Worm (Caenorhabditis elegans) whole organism, late embryonic: Measurements from ENCODE around the gene lev-9.

ENCODE experiments used
- ceh-24 ChIP-seq: sonication (generic microtip); optimal IDR thresholded peaks from 2 replicates; lab custom pipeline; 2016; ENCODE audit warnings: mild to moderate bottlenecking, missing genetic modification characterization, missing compliant biosample characterization
- ceh-31 ChIP-seq: sonication (generic microtip); optimal IDR thresholded peaks from 2 replicates; lab custom pipeline; 2016; ENCODE audit warnings: missing genetic modification characterization, missing compliant biosample characterization
- elt-2 ChIP-seq: sonication (generic microtip); optimal IDR thresholded peaks from 2 replicates; lab custom pipeline; 2016; ENCODE audit warnings: missing genetic modification reagents, missing genetic modification characterization, missing compliant biosample characterization
- ets-4 ChIP-seq: sonication (generic microtip); optimal IDR thresholded peaks from 2 replicates; lab custom pipeline; 2016; ENCODE audit warnings: missing genetic modification characterization, missing compliant biosample characterization
- eyg-1 ChIP-seq: sonication (generic microtip); optimal IDR thresholded peaks from 2 replicates; lab custom pipeline; 2016; ENCODE audit warnings: missing genotype, missing genetic modification characterization, missing compliant biosample characterization
- gmeb-2 ChIP-seq: sonication (generic microtip); optimal IDR thresholded peaks from 2 replicates; lab custom pipeline; 2016; ENCODE audit warnings: missing genetic modification characterization, inconsistent platforms, missing compliant biosample characterization
- pax-1 ChIP-seq: fragments of 150-350 bp; optimal IDR thresholded peaks from 2 replicates; lab custom pipeline; 2014; ENCODE audit warnings: missing biosample characterization, missing genetic modification characterization
- pha-4 ChIP-seq: fragments of 150-350 bp; optimal IDR thresholded peaks from 2 replicates; lab custom pipeline; 2018; ENCODE audit warnings: missing biosample characterization, missing genetic modification reagents, missing genetic modification characterization
- ttx-3 ChIP-seq: sonication (generic microtip); optimal IDR thresholded peaks from 2 replicates; lab custom pipeline; 2016; ENCODE audit warnings: missing genetic modification reagents, missing genetic modification characterization, missing compliant biosample characterization
- unc-3 ChIP-seq, 2 experiments: fragments of 200-800 bp in 1 of 2; sonication (Bioruptor generic) in 1 of 2; sonication (generic microtip) in 1 of 2; conservative IDR thresholded peaks in 1 of 2; optimal IDR thresholded peaks in 1 of 2; 2 replicates each; pipeline versions ENCODE4 v1.3.6 to Lab custom; 2016 to 2022; ENCODE audit warnings: missing compliant biosample characterization in 2 of 2, missing genetic modification characterization in 2 of 2, missing genetic modification reagents in 1 of 2
- unc-42 ChIP-seq: sonication (generic microtip); optimal IDR thresholded peaks from 2 replicates; lab custom pipeline; 2016; ENCODE audit warnings: missing genotype, missing genetic modification characterization, missing compliant biosample characterization

ce11 chrX:6326088-6326487 is 34.6 kb upstream of the lev-9 start, which contains the start of gene col-168:
- TF ChIP-seq ceh-31 (tag; lab: Kevin White, UChicago) (no peak), gmeb-2 (tag; lab: Kevin White, UChicago) (no peak), eyg-1 (tag; lab: Kevin White, UChicago) (no peak), pha-4 (tag; lab: Kevin White, UChicago) (no peak), unc-3 (GFP tag; conservative IDR thresholded peaks at IDR 0.05; lab: Robert Waterston, UW) (no peak), unc-3 (tag; optimal IDR thresholded peaks at IDR 0.05; lab: Kevin White, UChicago) (no peak), unc-42 (tag; lab: Kevin White, UChicago) (no peak), ceh-24 (tag; lab: Kevin White, UChicago) (no peak), ets-4 (tag; lab: Kevin White, UChicago) (no peak), elt-2 (tag; lab: Kevin White, UChicago) (no peak), pax-1 (tag; lab: Kevin White, UChicago) (no peak), ttx-3 (no peak)
